Worm (Caenorhabditis elegans): ENCODE measurements around the gene Y38H6C.16.

The Y38H6C.16 gene

DNA sequence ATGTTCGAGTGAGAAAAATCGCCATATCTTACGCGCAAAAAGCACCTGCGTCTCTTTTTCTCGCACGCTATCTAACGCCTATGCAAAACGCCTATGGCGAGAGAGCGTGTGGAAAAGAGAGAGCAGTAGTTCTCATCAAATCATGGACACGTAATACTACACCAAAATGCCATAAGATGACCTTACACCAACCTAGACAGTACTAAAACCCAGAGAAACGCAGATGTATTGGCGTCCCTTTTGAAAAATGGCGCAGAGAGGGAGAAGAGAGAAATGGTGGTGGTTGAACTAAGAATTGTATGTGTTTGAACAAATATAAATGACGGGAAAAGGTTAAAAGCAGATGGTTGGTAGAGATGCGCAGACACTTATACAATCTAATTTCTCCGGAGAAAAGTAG lies at the start of gene Y38H6C.16:
Gene Y38H6C.16, minus strand, starts transcription at position 293 of the 400 bp plus-strand sequence.
- TF ChIP-seq hrde-1 (tag; optimal IDR thresholded peaks at IDR 0.05; ENCODE audit: borderline replicate concordance): no peak
- TF ChIP-seq hmg-1.2 (GFP tag; IDR thresholded peaks at IDR 0.05): peak; percentile 85

- peak; percentile 63; the same call in 1 of the 2 replicates for TF ChIP-seq Y67H2A.10 (GFP tag; conservative IDR thresholded peaks at IDR 0.05)
- TF ChIP-seq attf-6 (GFP tag; IDR thresholded peaks at IDR 0.05): peak; percentile 79
- TF ChIP-seq dpl-1 (GFP tag; optimal IDR thresholded peaks at IDR 0.05): peak; percentile 59
- TF ChIP-seq mxl-1 (tag; optimal IDR thresholded peaks at IDR 0.05): peak; percentile 9
- peak; percentile 89 for TF ChIP-seq ekl-4 (GFP tag; IDR thresholded peaks at IDR 0.05)
- peak; percentile 65 for TF ChIP-seq unc-130 (GFP tag; optimal IDR thresholded peaks at IDR 0.05)
- peak in 2 of 3 experiments; percentile 4 to 82 for TF ChIP-seq lin-35 (GFP tag; optimal IDR thresholded peaks at IDR 0.05)
- TF ChIP-seq snpc-3.4 (tag; optimal IDR thresholded peaks at IDR 0.05): peak; percentile 50
- peak; percentile 88 for TF ChIP-seq lin-54 (GFP tag; optimal IDR thresholded peaks at IDR 0.05)
- peak; percentile 92 for TF ChIP-seq tlf-1 (GFP tag; optimal IDR thresholded peaks at IDR 0.05)
- no peak for TF ChIP-seq mel-28 (tag; optimal IDR thresholded peaks at IDR 0.05; ENCODE audit: borderline replicate concordance)
- no peak for TF ChIP-seq ceh-40 (GFP tag; IDR thresholded peaks at IDR 0.05)
- TF ChIP-seq ceh-58 (GFP tag; IDR thresholded peaks at IDR 0.05): no peak
- TF ChIP-seq madf-3 (GFP tag; IDR thresholded peaks at IDR 0.05): peak; percentile 83
- peak; percentile 29 for TF ChIP-seq somi-1 (GFP tag; optimal IDR thresholded peaks at IDR 0.05)
- TF ChIP-seq K12H6.12 (tag; optimal IDR thresholded peaks at IDR 0.05): peak; percentile 71
- peak; percentile 82; the same call in 1 of the 2 replicates for TF ChIP-seq Y95B8A.8 (GFP tag; IDR thresholded peaks at IDR 0.05)
- TF ChIP-seq ceh-79 (tag; optimal IDR thresholded peaks at IDR 0.05): peak; percentile 29
- TF ChIP-seq ceh-100 (GFP tag; IDR thresholded peaks at IDR 0.05): no peak
- peak; percentile 29; the same call in 1 of the 2 replicates for TF ChIP-seq Y79H2A.3 (GFP tag; conservative IDR thresholded peaks at IDR 0.05)
- peak; percentile 88 for TF ChIP-seq Y53G8AR.9 (GFP tag; conservative IDR thresholded peaks at IDR 0.05)
- no peak for TF ChIP-seq tbx-9 (tag; optimal IDR thresholded peaks at IDR 0.05; ENCODE audit: borderline replicate concordance)
- TF ChIP-seq F39B2.1 (GFP tag; IDR thresholded peaks at IDR 0.05): no peak
- TF ChIP-seq pha-4 (tag; optimal IDR thresholded peaks at IDR 0.05): peak; percentile 48
- TF ChIP-seq lir-1 (GFP tag; conservative IDR thresholded peaks at IDR 0.05): peak; percentile 80; the same call in 1 of the 2 replicates
- peak; percentile 71 for TF ChIP-seq hmg-1.2 (GFP tag; IDR thresholded peaks at IDR 0.05)
- peak; percentile 44 for TF ChIP-seq snpc-1.3 (tag; optimal IDR thresholded peaks at IDR 0.05; ENCODE audit: insufficient read depth)
- no peak for TF ChIP-seq rpc-1 (optimal IDR thresholded peaks at IDR 0.05)
- no peak for TF ChIP-seq rpc-1 (tag; optimal IDR thresholded peaks at IDR 0.05)
- no peak for TF ChIP-seq bed-2 (GFP tag; IDR thresholded peaks at IDR 0.05)
- peak; percentile 25 for TF ChIP-seq B0261.1 (tag; optimal IDR thresholded peaks at IDR 0.05)
- no peak for TF ChIP-seq aptf-3 (GFP tag; IDR thresholded peaks at IDR 0.05)
- peak; percentile 97 for TF ChIP-seq B0336.3 (GFP tag; IDR thresholded peaks at IDR 0.05)
- TF ChIP-seq T07F8.4 (tag; optimal IDR thresholded peaks at IDR 0.05): no peak
- no peak for TF ChIP-seq hlh-26 (GFP tag; conservative IDR thresholded peaks at IDR 0.05)
- peak; percentile 72 for TF ChIP-seq tbp1 (GFP tag; optimal IDR thresholded peaks at IDR 0.05)
- TF ChIP-seq lin-26 (GFP tag; IDR thresholded peaks at IDR 0.05): no peak
- 0 out of 2 replicates have a peak, but pooled peaks have one; percentile 20 for TF ChIP-seq B0019.2 (GFP tag; conservative IDR thresholded peaks at IDR 0.05)
- TF ChIP-seq mes-4 (tag; optimal IDR thresholded peaks at IDR 0.05): no peak
- TF ChIP-seq akir-1 (GFP tag; optimal IDR thresholded peaks at IDR 0.05): no peak
- no peak for TF ChIP-seq Y53F4B.3 (GFP tag; IDR thresholded peaks at IDR 0.05)
- TF ChIP-seq F49E8.2 (tag; optimal IDR thresholded peaks at IDR 0.05; ENCODE audit: insufficient read depth): no peak
- TF ChIP-seq egl-18 (GFP tag; IDR thresholded peaks at IDR 0.05): no peak
- TF ChIP-seq nhr-179 (tag; optimal IDR thresholded peaks at IDR 0.05): no peak
Observed at ce11 chrV:20580511-20581040, 41.4 kb upstream of the Y38H6C.16 start, which contains the start of gene F26F2.7. F26F2.7 (plus strand) TSS chrV:20580990.

All from whole organism, young adult.